Worm (Caenorhabditis elegans): ENCODE data around the gene F52D10.4.

ce11 chrX:11650751-11651150 is 33.5 kb downstream of the F52D10.4 start, which contains the start of gene cutl-11:
- TF ChIP-seq nhr-28 (tag; optimal IDR thresholded peaks at IDR 0.05) (no peak), nhr-237 (tag; optimal IDR thresholded peaks at IDR 0.05) (no peak), unc-39 (tag; optimal IDR thresholded peaks at IDR 0.05) (no peak), unc-62 (GFP tag; optimal IDR thresholded peaks at IDR 0.05) (no peak), elt-1 (tag; optimal IDR thresholded peaks at IDR 0.05; ENCODE audit: borderline replicate concordance, insufficient read depth) (no peak), snpc-4 (tag; optimal IDR thresholded peaks at IDR 0.05) (no peak), nhr-12 (tag; optimal IDR thresholded peaks at IDR 0.05) (no peak), elt-3 (tag; optimal IDR thresholded peaks at IDR 0.05) (no peak), blmp-1 (tag; optimal IDR thresholded peaks at IDR 0.05) (no peak), ham-2 (GFP tag; optimal IDR thresholded peaks at IDR 0.05) (no peak), ceh-83 (GFP tag; optimal IDR thresholded peaks at IDR 0.05) (no peak), pha-4 (tag; optimal IDR thresholded peaks at IDR 0.05) (no peak)
